Worm (Caenorhabditis elegans) whole organism, L3 larva: ENCODE data around the gene ZK177.1.

Experiments used
- ZK546.5 ChIP-seq: sonication (generic microtip); optimal IDR thresholded peaks from 2 replicates; lab custom pipeline; 2017; ENCODE audit warnings: missing biosample characterization, missing genetic modification characterization
- ama-1 ChIP-seq: fragments of 150-350 bp; optimal IDR thresholded peaks from 2 replicates; lab custom pipeline; 2018
- eor-1 ChIP-seq, 2 experiments: fragments of 150-350 bp; optimal IDR thresholded peaks; 2 replicates each; lab custom pipeline; 2014 to 2018; ENCODE audit warnings: missing biosample characterization in 2 of 2, missing genetic modification characterization in 2 of 2
- fos-1 ChIP-seq: fragments of 150-350 bp; optimal IDR thresholded peaks from 2 replicates; lab custom pipeline; 2014; ENCODE audit warnings: missing biosample characterization, missing genetic modification characterization
- jun-1 ChIP-seq: fragments of 150-350 bp; optimal IDR thresholded peaks from 2 replicates; lab custom pipeline; 2014; ENCODE audit warnings: missing biosample characterization, missing genetic modification reagents, missing genetic modification characterization
- lin-39 ChIP-seq: fragments of 150-350 bp; optimal IDR thresholded peaks from 2 replicates; lab custom pipeline; 2018; ENCODE audit warnings: missing biosample characterization, missing genetic modification reagents, missing genetic modification characterization
- nhr-12 ChIP-seq: fragments of 150-350 bp; optimal IDR thresholded peaks from 2 replicates; lab custom pipeline; 2014; ENCODE audit warnings: missing biosample characterization, missing genetic modification characterization
- nhr-28 ChIP-seq: fragments of 150-350 bp; optimal IDR thresholded peaks from 2 replicates; lab custom pipeline; 2014; ENCODE audit warnings: missing biosample characterization, missing genetic modification characterization
- nhr-77 ChIP-seq: fragments of 150-350 bp; optimal IDR thresholded peaks from 2 replicates; lab custom pipeline; 2014; ENCODE audit warnings: missing biosample characterization, missing genetic modification characterization
- skn-1 ChIP-seq: fragments of 150-350 bp; optimal IDR thresholded peaks from 2 replicates; lab custom pipeline; 2014; ENCODE audit warnings: missing biosample characterization, missing genetic modification characterization
- snpc-4 ChIP-seq: fragments of 150-350 bp; optimal IDR thresholded peaks from 2 replicates; lab custom pipeline; 2014; ENCODE audit warnings: missing biosample characterization, missing genetic modification characterization
- unc-62 ChIP-seq: fragments of 150-350 bp; sonication (generic microtip); optimal IDR thresholded peaks from 4 replicates; lab custom pipeline; 2014; ENCODE audit warnings: missing biosample characterization, missing genetic modification reagents, missing genetic modification characterization
- ztf-11 ChIP-seq: fragments of 150-350 bp; optimal IDR thresholded peaks from 2 replicates; lab custom pipeline; 2014; ENCODE audit warnings: missing biosample characterization, missing genetic modification characterization

ce11 chrII:5514846-5515245 lies 13.1 kb upstream of the ZK177.1 start, which contains the start of gene sahd-1:
- TF ChIP-seq ama-1 (lab: Kevin White, UChicago) (no peak), eor-1 (tag; optimal IDR thresholded peaks at IDR 0.05; lab: Kevin White, UChicago) (no peak), skn-1 (tag; lab: Kevin White, UChicago) (no peak), nhr-28 (tag; lab: Kevin White, UChicago) (no peak), lin-39 (tag; lab: Kevin White, UChicago) (no peak), ztf-11 (tag; lab: Kevin White, UChicago) (no peak), ZK546.5 (tag; lab: Kevin White, UChicago) (no peak), nhr-12 (tag; lab: Kevin White, UChicago) (no peak), fos-1 (no peak), nhr-77 (no peak), unc-62 (GFP tag; lab: Kevin White, UChicago) (no peak), snpc-4 (tag; lab: Kevin White, UChicago) (no peak), jun-1 (tag; lab: Kevin White, UChicago) (no peak)
